Fruit fly (Drosophila melanogaster) whole organism, embryonic: ENCODE results near the gene CG15145.

ENCODE experiments used
- CG11093 ChIP-seq: fragments of 200-800 bp; sonication (Bioruptor generic); IDR thresholded peaks from 3 replicates; pipeline ENCODE4 v1.3.6; 2022; ENCODE audit warnings: missing biosample characterization, missing genetic modification characterization
- CG6854 ChIP-seq: fragments of 200-800 bp; sonication (Bioruptor generic); optimal IDR thresholded peaks from 3 replicates; lab custom pipeline; 2017; ENCODE audit warnings: missing biosample characterization, mild to moderate bottlenecking, missing genetic modification characterization
- crc ChIP-seq: fragments of 200-800 bp; sonication (Bioruptor generic); optimal IDR thresholded peaks from 2 replicates; lab custom pipeline; 2016; ENCODE audit warnings: missing biosample characterization, missing genetic modification characterization
- gt ChIP-seq: fragments of 200-800 bp; sonication (Bioruptor generic); IDR thresholded peaks from 2 replicates; pipeline ENCODE4 v1.3.6; 2022; ENCODE audit warnings: missing biosample characterization, missing genetic modification characterization
- insv ChIP-seq, 2 experiments: fragments of 200-800 bp; sonication (Bioruptor generic); optimal IDR thresholded peaks; 3 replicates each; lab custom pipeline; 2016 to 2018; ENCODE audit warnings: missing biosample characterization in 2 of 2, missing genetic modification characterization in 2 of 2

- TF ChIP-seq CG6854 (GFP tag; lab: Kevin White, UChicago) (no peak), CG11093 (no peak), insv (GFP tag; optimal IDR thresholded peaks at IDR 0.05; lab: Kevin White, UChicago) (no peak), crc (GFP tag; lab: Kevin White, UChicago) (no peak), gt (GFP tag; lab: Robert Waterston, UW) (no peak)
Measured at dm6 chr2L:17542661-17543278, 10.7 kb upstream of the CG15145 start.
